Worm (Caenorhabditis elegans) whole organism, early embryonic: ENCODE results near the gene mrck-1.

Source experiments
- B0310.2 ChIP-seq: sonication (generic microtip); optimal IDR thresholded peaks from 2 replicates; lab custom pipeline; 2016; ENCODE audit warnings: mild to moderate bottlenecking, missing genetic modification characterization, missing compliant biosample characterization
- F13C5.2 ChIP-seq: sonication (generic microtip); optimal IDR thresholded peaks from 2 replicates; lab custom pipeline; 2017; ENCODE audit warnings: mild to moderate bottlenecking, missing genetic modification characterization, inconsistent platforms, missing compliant biosample characterization
- aly-1 ChIP-seq: sonication (generic microtip); optimal IDR thresholded peaks from 2 replicates; lab custom pipeline; 2016; ENCODE audit warnings: missing genetic modification characterization, missing compliant biosample characterization
- ama-1 ChIP-seq: fragments of 150-350 bp; optimal IDR thresholded peaks from 2 replicates; lab custom pipeline; 2014
- ceh-36 ChIP-seq: sonication (generic microtip); optimal IDR thresholded peaks from 2 replicates; lab custom pipeline; 2016; ENCODE audit warnings: missing genetic modification characterization, inconsistent platforms, missing compliant biosample characterization
- ets-7 ChIP-seq: sonication (generic microtip); optimal IDR thresholded peaks from 2 replicates; lab custom pipeline; 2016; ENCODE audit warnings: missing genotype, missing genetic modification characterization, missing compliant biosample characterization
- flt-1 ChIP-seq: fragments of 200-800 bp; sonication (Bioruptor generic); IDR thresholded peaks from 2 replicates; pipeline ENCODE4 v1.3.6; 2022; ENCODE audit warnings: missing genetic modification characterization, missing compliant biosample characterization
- hmg-4 ChIP-seq: fragments of 200-800 bp; sonication (Bioruptor generic); optimal IDR thresholded peaks from 2 replicates; lab custom pipeline; 2018; ENCODE audit warnings: mild to moderate bottlenecking, missing genetic modification characterization, missing compliant biosample characterization
- hnd-1 ChIP-seq: sonication (generic microtip); optimal IDR thresholded peaks from 2 replicates; lab custom pipeline; 2016; ENCODE audit warnings: missing genetic modification characterization, missing compliant biosample characterization
- pes-1 ChIP-seq: fragments of 200-800 bp; sonication (Bioruptor generic); IDR thresholded peaks from 2 replicates; pipeline ENCODE4 v1.3.6; 2022; ENCODE audit warnings: missing genetic modification reagents, missing genetic modification characterization, missing compliant biosample characterization
- scrt-1 ChIP-seq: fragments of 200-800 bp; sonication (Bioruptor generic); IDR thresholded peaks from 2 replicates; pipeline ENCODE4 v1.3.6; 2022; ENCODE audit warnings: missing genetic modification characterization, missing compliant biosample characterization
- sea-1 ChIP-seq: fragments of 200-800 bp; sonication (Bioruptor generic); conservative IDR thresholded peaks from 2 replicates; pipeline ENCODE4 v1.3.6; 2022; ENCODE audit warnings: missing genetic modification characterization, missing compliant biosample characterization
- tbx-37 ChIP-seq: fragments of 200-800 bp; sonication (Bioruptor generic); conservative IDR thresholded peaks from 2 replicates; pipeline ENCODE4 v1.3.6; 2022; ENCODE audit warnings: missing genetic modification reagents, missing genetic modification characterization, missing compliant biosample characterization
- tra-4 ChIP-seq: sonication (generic microtip); optimal IDR thresholded peaks from 2 replicates; lab custom pipeline; 2017; ENCODE audit warnings: missing genetic modification characterization, missing compliant biosample characterization

- no peak for TF ChIP-seq ama-1 (lab: Kevin White, UChicago)
- no peak for TF ChIP-seq ets-7 (tag; lab: Kevin White, UChicago)
- TF ChIP-seq flt-1, result 0 out of 2 replicates have a peak, but pooled peaks have one; percentile 33
- no peak for TF ChIP-seq tbx-37 (GFP tag; lab: Robert Waterston, UW)
- no peak for TF ChIP-seq B0310.2 (tag; lab: Kevin White, UChicago)
- no peak for TF ChIP-seq sea-1
- peak; percentile 25 for TF ChIP-seq F13C5.2
- no peak for TF ChIP-seq hnd-1 (tag; lab: Kevin White, UChicago)
- no peak for TF ChIP-seq tra-4 (tag; lab: Kevin White, UChicago)
- TF ChIP-seq pes-1, result no peak
- TF ChIP-seq aly-1 (tag; lab: Kevin White, UChicago), result no peak
- TF ChIP-seq scrt-1 (GFP tag; lab: Robert Waterston, UW), result no peak
- TF ChIP-seq hmg-4, result no peak
- TF ChIP-seq ceh-36 (tag; lab: Kevin White, UChicago), result no peak
Observed at ce11 chrV:6246454-6246981, 20.6 kb downstream of the mrck-1 start, which contains the start of gene dmd-7.
